Worm (Caenorhabditis elegans) whole organism, early embryonic: ENCODE results near the gene nhr-67.

Source experiments
- B0310.2 ChIP-seq: sonication (generic microtip); optimal IDR thresholded peaks from 2 replicates; lab custom pipeline; 2016; ENCODE audit warnings: mild to moderate bottlenecking, missing genetic modification characterization, missing compliant biosample characterization
- ama-1 ChIP-seq: fragments of 150-350 bp; optimal IDR thresholded peaks from 2 replicates; lab custom pipeline; 2014
- ceh-36 ChIP-seq: sonication (generic microtip); optimal IDR thresholded peaks from 2 replicates; lab custom pipeline; 2016; ENCODE audit warnings: missing genetic modification characterization, inconsistent platforms, missing compliant biosample characterization
- hnd-1 ChIP-seq: sonication (generic microtip); optimal IDR thresholded peaks from 2 replicates; lab custom pipeline; 2016; ENCODE audit warnings: missing genetic modification characterization, missing compliant biosample characterization
- tra-4 ChIP-seq: sonication (generic microtip); optimal IDR thresholded peaks from 2 replicates; lab custom pipeline; 2017; ENCODE audit warnings: missing genetic modification characterization, missing compliant biosample characterization

DNA sequence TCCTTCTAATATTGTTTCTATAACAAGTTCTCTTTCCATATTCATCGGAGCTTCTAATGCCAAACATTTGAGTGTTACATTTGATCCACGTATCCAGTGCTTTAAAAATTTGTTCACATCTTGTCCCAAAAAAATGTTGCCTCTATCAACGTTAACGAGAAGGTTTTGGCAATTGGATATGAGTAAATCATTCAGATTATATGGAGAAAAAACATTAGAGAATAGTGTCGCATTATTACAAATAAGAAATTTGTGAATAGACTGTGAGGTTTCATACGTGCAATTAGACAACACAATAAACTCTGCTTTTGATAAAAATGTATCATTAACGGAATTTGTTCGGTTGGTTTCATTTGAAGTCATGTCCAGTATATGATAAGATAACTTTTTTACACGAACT lies 9.7 kb upstream of the nhr-67 start, which contains the start of gene mboa-4:
- TF ChIP-seq ama-1 (lab: Kevin White, UChicago), result no peak
- TF ChIP-seq tra-4, result no peak
- no peak for TF ChIP-seq B0310.2 (tag; lab: Kevin White, UChicago)
- TF ChIP-seq ceh-36 (tag; lab: Kevin White, UChicago), result no peak
- TF ChIP-seq hnd-1 (tag; lab: Kevin White, UChicago), result no peak
